Fruit fly (Drosophila melanogaster): ENCODE results near the gene CG6333.
A peak's percentile ranks its signal among the peaks of the same experiment; 100 is the strongest.

CG6333 gene

DNA sequence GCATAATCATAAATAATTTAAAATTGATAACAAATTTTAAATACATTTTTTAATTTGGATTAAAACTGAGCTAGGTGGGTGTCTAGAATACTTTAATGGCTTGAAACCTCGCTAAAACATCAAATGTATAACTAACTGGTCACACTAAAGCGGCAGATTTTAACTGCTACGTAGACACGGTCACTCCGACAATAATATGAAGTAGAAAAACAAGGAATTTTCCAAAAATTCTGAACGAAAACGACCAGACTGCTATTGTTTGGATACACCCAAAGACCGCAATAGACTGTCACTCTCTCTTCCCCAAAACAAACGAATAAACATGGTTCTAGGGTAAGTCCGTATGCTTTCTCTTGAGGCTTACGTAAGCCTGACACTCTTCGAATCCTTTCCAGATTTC is 20.2 kb downstream of the CG6333 start, which contains the start of gene QIL1 (continued):
- TF ChIP-seq Hey (tag; optimal IDR thresholded peaks at IDR 0.05) (no peak), CG8924 (tag; optimal IDR thresholded peaks at IDR 0.05) (peak; percentile 28), CG9797 (GFP tag; optimal IDR thresholded peaks at IDR 0.05) (peak; percentile 83), CG15011 (GFP tag; optimal IDR thresholded peaks at IDR 0.05) (no peak), Med (GFP tag) (peak; percentile 47), sisA (GFP tag; IDR thresholded peaks at IDR 0.05) (no peak), phol (tag; optimal IDR thresholded peaks at IDR 0.05) (peak; percentile 49), Dfd (GFP tag; optimal IDR thresholded peaks at IDR 0.05) (no peak), CG32532 (GFP tag; IDR thresholded peaks at IDR 0.05) (no peak), kni (GFP tag; optimal IDR thresholded peaks at IDR 0.05) (no peak), ken (GFP tag; IDR thresholded peaks at IDR 0.05) (no peak), Dip3 (GFP tag; optimal IDR thresholded peaks at IDR 0.05) (no peak), wor (GFP tag; IDR thresholded peaks at IDR 0.05) (no peak), CG2120 (GFP tag; optimal IDR thresholded peaks at IDR 0.05) (no peak), CG5245 (GFP tag; optimal IDR thresholded peaks at IDR 0.05) (no peak), hth (optimal IDR thresholded peaks at IDR 0.05) (no peak), CG12236 (GFP tag; optimal IDR thresholded peaks at IDR 0.05) (no peak), kay (GFP tag; optimal IDR thresholded peaks at IDR 0.05) (no peak), CG2116 (GFP tag; optimal IDR thresholded peaks at IDR 0.05) (peak; percentile 59), CG3065 (GFP tag; optimal IDR thresholded peaks at IDR 0.05) (no peak), CG13624 (GFP tag; optimal IDR thresholded peaks at IDR 0.05) (no peak), lola (GFP tag; optimal IDR thresholded peaks at IDR 0.05) (no peak), MTF-1 (GFP tag; optimal IDR thresholded peaks at IDR 0.05; ENCODE audit: borderline replicate concordance) (no peak), CG14965 (GFP tag; optimal IDR thresholded peaks at IDR 0.05; ENCODE audit: borderline replicate concordance) (no peak), CG17385 (GFP tag; optimal IDR thresholded peaks at IDR 0.05) (no peak), CG3407 (GFP tag; optimal IDR thresholded peaks at IDR 0.05) (no peak), h (optimal IDR thresholded peaks at IDR 0.05) (no peak), CG1647 (GFP tag; optimal IDR thresholded peaks at IDR 0.05) (no peak), ash1 (GFP tag; optimal IDR thresholded peaks at IDR 0.05) (no peak), H15 (GFP tag; IDR thresholded peaks at IDR 0.05) (no peak), Lhr (GFP tag; optimal IDR thresholded peaks at IDR 0.05) (peak; percentile 83), fu2 (GFP tag; optimal IDR thresholded peaks at IDR 0.05) (no peak), CG8089 (GFP tag; optimal IDR thresholded peaks at IDR 0.05) (no peak), CG14441 (GFP tag; IDR thresholded peaks at IDR 0.05) (no peak), Ada2b (GFP tag; IDR thresholded peaks at IDR 0.05) (no peak), amos (GFP tag; IDR thresholded peaks at IDR 0.05; ENCODE audit: partially characterized antibody) (peak; percentile 31; the same call in 1 of the 2 replicates), Atf6 (GFP tag; IDR thresholded peaks at IDR 0.05) (no peak), CG16813 (GFP tag; IDR thresholded peaks at IDR 0.05; ENCODE audit: partially characterized antibody) (no peak), run (tag; optimal IDR thresholded peaks at IDR 0.05) (no peak), CG17186 (GFP tag; optimal IDR thresholded peaks at IDR 0.05) (no peak), slbo (GFP tag; IDR thresholded peaks at IDR 0.05) (no peak)

dm6 chr3L:17462474-17462873 is 23.6 kb downstream of the CG6333 start:
- TF ChIP-seq cg (GFP tag; optimal IDR thresholded peaks at IDR 0.05) (peak; percentile 43), oc (tag; optimal IDR thresholded peaks at IDR 0.05) (peak; percentile 15), crol (GFP tag; IDR thresholded peaks at IDR 0.05) (0 out of 2 replicates have a peak, but pooled peaks have one; percentile 14), CG3847 (GFP tag; IDR thresholded peaks at IDR 0.05) (no peak), Hand (GFP tag; optimal IDR thresholded peaks at IDR 0.05) (no peak), abd-A (tag; optimal IDR thresholded peaks at IDR 0.05) (peak; percentile 57), Med (GFP tag) (peak; percentile 55)

Data from whole organism, embryonic.